Worm (Caenorhabditis elegans): ENCODE data around the gene dyf-13.

ce11 chrII:7166768-7167167, 4.4 kb downstream of the dyf-13 start:
- no peak for TF ChIP-seq unc-62 (GFP tag; optimal IDR thresholded peaks at IDR 0.05 in 1 of 2)
- no peak for TF ChIP-seq unc-62 (tag; optimal IDR thresholded peaks at IDR 0.05)
- no peak for TF ChIP-seq unc-39 (tag; optimal IDR thresholded peaks at IDR 0.05)
- TF ChIP-seq ceh-32 (tag; optimal IDR thresholded peaks at IDR 0.05; ENCODE audit: poor library complexity) = no peak
- no peak for TF ChIP-seq R02D3.7 (tag; optimal IDR thresholded peaks at IDR 0.05)

Measured in whole organism, L4 larva.